Worm (Caenorhabditis elegans) whole organism, L4 larva: ENCODE data around the gene F35A5.1.

ENCODE experiments used
- daf-16 ChIP-seq, 3 experiments: sonication (generic microtip); optimal IDR thresholded peaks; 2 replicates each; lab custom pipeline; 2016 to 2017; ENCODE audit warnings: missing genetic modification characterization in 3 of 3, missing genetic modification reagents in 3 of 3, mild to moderate bottlenecking in 2 of 3, missing compliant biosample characterization in 2 of 3, missing biosample characterization in 1 of 3, moderate library complexity in 1 of 3
- dve-1 ChIP-seq: sonication (generic microtip); optimal IDR thresholded peaks from 2 replicates; lab custom pipeline; 2017; ENCODE audit warnings: antibody characterized with exemption, mild to moderate bottlenecking, missing genetic modification characterization, missing compliant biosample characterization; ENCODE audit not compliant: insufficient read depth
- nhr-48 ChIP-seq: sonication (generic microtip); optimal IDR thresholded peaks from 2 replicates; lab custom pipeline; 2016; ENCODE audit warnings: mild to moderate bottlenecking, missing genetic modification characterization, missing compliant biosample characterization
- nhr-77 ChIP-seq: fragments of 150-350 bp; optimal IDR thresholded peaks from 2 replicates; lab custom pipeline; 2014; ENCODE audit warnings: missing biosample characterization, missing genetic modification characterization
- saeg-2 ChIP-seq: fragments of 200-800 bp; sonication (Bioruptor generic); IDR thresholded peaks from 2 replicates; pipeline ENCODE4 v1.3.6; 2022; ENCODE audit warnings: missing genetic modification reagents, missing genetic modification characterization, missing compliant biosample characterization
- unc-62 ChIP-seq, 3 experiments: fragments of 150-350 bp in 1 of 3; sonication (generic microtip); optimal IDR thresholded peaks in 2 of 3; peaks in 1 of 3; 1 replicate in 1 of 3; 2 replicates in 2 of 3; lab custom pipeline; 2014 to 2017; ENCODE audit warnings: missing biosample characterization in 3 of 3, missing genetic modification characterization in 3 of 3, missing genetic modification reagents in 3 of 3, missing genotype in 1 of 3

Gene F35A5.1

ce11 chrX:3859449-3859848, 52.2 kb downstream of the F35A5.1 start:
- no peak for TF ChIP-seq nhr-48
- TF ChIP-seq unc-62 (GFP tag; optimal IDR thresholded peaks at IDR 0.05 in 1 of 2; lab: Kevin White, UChicago), result peak in 1 of 2 experiments; percentile 98
- no peak for TF ChIP-seq unc-62 (tag; optimal IDR thresholded peaks at IDR 0.05; lab: Kevin White, UChicago)
- TF ChIP-seq nhr-77 (tag; lab: Kevin White, UChicago), result no peak
- TF ChIP-seq dve-1 (tag; lab: Kevin White, UChicago), result no peak

- peak in 1 of 2 experiments; percentile 61 for TF ChIP-seq daf-16 (GFP tag; optimal IDR thresholded peaks at IDR 0.05; lab: Kevin White, UChicago)
- TF ChIP-seq daf-16 (tag; optimal IDR thresholded peaks at IDR 0.05; lab: Kevin White, UChicago), result no peak
- TF ChIP-seq saeg-2, result no peak
- TF ChIP-seq, all 104 proteins: peak for 1
Observed at ce11 chrX:3861294-3861693, 54.0 kb downstream of the F35A5.1 start.
